Fruit fly (Drosophila melanogaster): Measurements from ENCODE around the gene Tsp26A.

DNA sequence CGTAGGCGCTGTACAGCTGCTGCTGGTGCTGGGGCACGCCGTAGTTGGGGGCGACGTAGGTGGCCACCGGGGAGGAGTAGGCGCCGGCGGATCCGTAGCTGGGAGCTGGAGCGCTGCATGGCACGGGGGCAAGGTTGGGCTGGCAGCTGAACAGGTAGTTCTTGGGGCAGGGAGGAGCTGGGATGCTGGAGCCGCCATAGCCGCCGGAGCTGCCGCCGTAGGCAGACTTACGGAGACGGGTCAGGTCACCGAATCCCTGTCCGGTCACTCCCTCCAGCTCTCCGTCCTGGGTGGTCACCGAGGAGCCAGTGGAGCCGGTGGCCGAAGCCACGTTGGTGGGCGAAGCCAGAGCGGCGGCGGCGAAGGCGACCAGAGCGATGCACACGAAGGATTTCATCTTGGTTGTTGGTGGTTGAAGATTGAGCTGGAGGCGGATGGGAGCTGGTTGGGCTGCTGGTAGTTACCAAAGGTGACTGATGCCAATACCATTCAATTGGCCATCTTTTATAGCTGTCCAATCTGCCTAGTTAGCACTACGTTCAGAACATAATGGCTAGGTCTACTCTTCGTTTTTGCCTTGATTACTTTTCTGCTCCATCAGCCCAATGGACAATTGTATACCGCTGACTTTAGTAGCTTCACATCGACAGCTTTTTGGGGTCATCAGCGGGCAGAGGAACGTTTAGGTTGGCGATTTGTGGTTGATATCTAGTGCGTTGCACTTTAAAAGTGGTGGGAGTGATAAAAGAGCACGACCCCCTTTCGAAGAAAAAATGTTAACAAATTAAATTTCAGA is 40.0 kb upstream of the Tsp26A start, which contains the start of gene Vm26Aa:
- no peak for TF ChIP-seq psq (optimal IDR thresholded peaks at IDR 0.05)
- TF ChIP-seq usp (GFP tag; optimal IDR thresholded peaks at IDR 0.05) = no peak
- TF ChIP-seq CG8478 (optimal IDR thresholded peaks at IDR 0.05) = no peak
